Fruit fly (Drosophila melanogaster) whole organism, wandering third instar larva: ENCODE data around the gene AGO2.

Experiments
- Abd-B ChIP-seq: fragments of >200 bp; optimal IDR thresholded peaks from 2 replicates; lab custom pipeline; 2017; ENCODE audit warnings: missing biosample characterization, missing genetic modification characterization
- CG32264 ChIP-seq: fragments of 200-800 bp; sonication (Bioruptor generic); optimal IDR thresholded peaks from 2 replicates; lab custom pipeline; 2016; ENCODE audit warnings: missing biosample characterization, missing genetic modification characterization
- CG9705 ChIP-seq: fragments of 200-800 bp; sonication (Bioruptor generic); optimal IDR thresholded peaks from 2 replicates; lab custom pipeline; 2018; ENCODE audit warnings: missing biosample characterization, mild to moderate bottlenecking, missing genetic modification characterization
- CrebA ChIP-seq: fragments of 200-800 bp; sonication (Bioruptor generic); optimal IDR thresholded peaks from 2 replicates; lab custom pipeline; 2016; ENCODE audit warnings: missing biosample characterization, mild to moderate bottlenecking, missing genetic modification characterization, borderline replicate concordance
- Dfd ChIP-seq: fragments of >200 bp; optimal IDR thresholded peaks from 2 replicates; lab custom pipeline; 2017; ENCODE audit warnings: missing biosample characterization, missing genetic modification characterization
- Dif ChIP-seq: fragments of 200-275, 200-300 bp; sonication (Bioruptor generic); optimal IDR thresholded peaks from 2 replicates; lab custom pipeline; 2018; ENCODE audit warnings: missing biosample characterization, missing genetic modification characterization; ENCODE audit not compliant: partially characterized antibody
- GATAd ChIP-seq: sonication (Bioruptor generic); optimal IDR thresholded peaks from 2 replicates; lab custom pipeline; 2016; ENCODE audit warnings: missing biosample characterization, missing genetic modification characterization
- HLH106 ChIP-seq: fragments of 200-800 bp; optimal IDR thresholded peaks from 3 replicates; lab custom pipeline; 2019; ENCODE audit warnings: missing biosample characterization, mild to moderate bottlenecking, missing genetic modification characterization, moderate library complexity
- Hnf4 ChIP-seq: fragments of 200-800 bp; sonication (Bioruptor generic); optimal IDR thresholded peaks from 2 replicates; lab custom pipeline; 2016; ENCODE audit warnings: missing biosample characterization, mild to moderate bottlenecking, missing genetic modification characterization
- Hr78 ChIP-seq: fragments of >200 bp; optimal IDR thresholded peaks from 2 replicates; lab custom pipeline; 2017; ENCODE audit warnings: missing biosample characterization, missing genetic modification characterization
- Hr83 ChIP-seq: fragments of 200-300 bp; sonication (Bioruptor generic); optimal IDR thresholded peaks from 2 replicates; lab custom pipeline; 2016; ENCODE audit warnings: missing biosample characterization, mild to moderate bottlenecking, missing genetic modification characterization, moderate library complexity; ENCODE audit not compliant: poor library complexity, severe bottlenecking
- Jra ChIP-seq: sonication (Bioruptor generic); optimal IDR thresholded peaks from 2 replicates; lab custom pipeline; 2016; ENCODE audit warnings: missing biosample characterization, missing genetic modification characterization
- Mio ChIP-seq: sonication (Bioruptor generic); optimal IDR thresholded peaks from 2 replicates; lab custom pipeline; 2016; ENCODE audit warnings: missing biosample characterization, missing genetic modification characterization
- Myc ChIP-seq: fragments of >200 bp; optimal IDR thresholded peaks from 2 replicates; lab custom pipeline; 2017
- N ChIP-seq: fragments of >200 bp; optimal IDR thresholded peaks from 2 replicates; lab custom pipeline; 2018; ENCODE audit warnings: missing biosample characterization, missing external identifiers, missing genetic modification characterization
- OdsH ChIP-seq: fragments of 200-800 bp; sonication (Bioruptor generic); optimal IDR thresholded peaks from 2 replicates; lab custom pipeline; 2016; ENCODE audit warnings: missing biosample characterization, mild to moderate bottlenecking, missing genetic modification characterization
- Rel ChIP-seq, 2 experiments: fragments of 200-800 bp; sonication (Bioruptor generic) in 1 of 2; optimal IDR thresholded peaks; 2 replicates in 1 of 2; 3 replicates in 1 of 2; lab custom pipeline; 2016 to 2019; ENCODE audit warnings: mild to moderate bottlenecking in 2 of 2, missing biosample characterization in 2 of 2, missing genetic modification characterization in 2 of 2, moderate library complexity in 1 of 2
- Sp1 ChIP-seq: fragments of 200-800 bp; sonication (Bioruptor generic); optimal IDR thresholded peaks from 3 replicates; lab custom pipeline; 2019; ENCODE audit warnings: missing biosample characterization, mild to moderate bottlenecking, missing genetic modification characterization, moderate library complexity
- Vsx2 ChIP-seq: fragments of 200-300, 225-300 bp; sonication (Bioruptor generic); optimal IDR thresholded peaks from 2 replicates; lab custom pipeline; 2018; ENCODE audit warnings: missing biosample characterization, missing genetic modification characterization; ENCODE audit not compliant: partially characterized antibody
- br ChIP-seq: fragments of 200-800 bp; sonication (Bioruptor generic); optimal IDR thresholded peaks from 2 replicates; lab custom pipeline; 2016; ENCODE audit warnings: missing biosample characterization, missing genetic modification characterization
- brk ChIP-seq: fragments of 200-800 bp; sonication (Bioruptor generic); optimal IDR thresholded peaks from 2 replicates; lab custom pipeline; 2016; ENCODE audit warnings: missing biosample characterization, mild to moderate bottlenecking, missing genetic modification characterization
- dl ChIP-seq, 2 experiments: fragments of 175-275, 200-275 bp in 1 of 2; fragments of 200-275 bp in 1 of 2; sonication (Bioruptor generic); optimal IDR thresholded peaks; lab custom pipeline; 2018; ENCODE audit warnings: mild to moderate bottlenecking in 2 of 2, missing biosample characterization in 2 of 2, missing genetic modification characterization in 2 of 2, moderate library complexity in 2 of 2; ENCODE audit not compliant: partially characterized antibody in 2 of 2, insufficient read depth in 1 of 2
- dmrt93B ChIP-seq: fragments of 200-800 bp; sonication (Bioruptor generic); optimal IDR thresholded peaks from 2 replicates; lab custom pipeline; 2018; ENCODE audit warnings: missing biosample characterization, mild to moderate bottlenecking, missing genetic modification characterization
- dsf ChIP-seq: sonication (Bioruptor generic); optimal IDR thresholded peaks from 2 replicates; lab custom pipeline; 2016; ENCODE audit warnings: missing biosample characterization, missing genetic modification characterization, borderline replicate concordance
- ey ChIP-seq: fragments of 200-800 bp; sonication (Bioruptor generic); optimal IDR thresholded peaks from 2 replicates; lab custom pipeline; 2016; ENCODE audit warnings: missing biosample characterization, missing genetic modification characterization
- foxo ChIP-seq, 2 experiments: fragments of 200-800 bp; sonication (Bioruptor generic); optimal IDR thresholded peaks; 2 replicates in 1 of 2; 3 replicates in 1 of 2; lab custom pipeline; 2016 to 2017; ENCODE audit warnings: missing biosample characterization in 2 of 2, missing genetic modification characterization in 2 of 2
- fru ChIP-seq: fragments of 200-800 bp; sonication (Bioruptor generic); optimal IDR thresholded peaks from 3 replicates; lab custom pipeline; 2016; ENCODE audit warnings: missing biosample characterization, mild to moderate bottlenecking, missing genetic modification characterization
- h ChIP-seq: fragments of 200-800 bp; sonication (Bioruptor generic); optimal IDR thresholded peaks from 3 replicates; lab custom pipeline; 2016; ENCODE audit warnings: missing biosample characterization, mild to moderate bottlenecking, missing genetic modification characterization
- jim ChIP-seq: fragments of 175-275, 200-325 bp; sonication (Bioruptor generic); optimal IDR thresholded peaks from 2 replicates; lab custom pipeline; 2016; ENCODE audit warnings: missing biosample characterization, mild to moderate bottlenecking, missing genetic modification characterization
- lola ChIP-seq: fragments of >200 bp; optimal IDR thresholded peaks from 2 replicates; lab custom pipeline; 2017; ENCODE audit warnings: missing biosample characterization, missing genetic modification characterization
- pan ChIP-seq: fragments of >200 bp; optimal IDR thresholded peaks from 2 replicates; lab custom pipeline; 2017
- psq ChIP-seq: fragments of 200-800 bp; sonication (Bioruptor generic); optimal IDR thresholded peaks from 3 replicates; lab custom pipeline; 2017; ENCODE audit warnings: missing biosample characterization, mild to moderate bottlenecking, missing genetic modification characterization, moderate library complexity
- rgr ChIP-seq: fragments of 200-800 bp; sonication (Bioruptor generic); optimal IDR thresholded peaks from 3 replicates; lab custom pipeline; 2016; ENCODE audit warnings: missing biosample characterization, mild to moderate bottlenecking, missing genetic modification characterization
- sage ChIP-seq: fragments of 200-800 bp; sonication (Bioruptor generic); optimal IDR thresholded peaks from 2 replicates; lab custom pipeline; 2016; ENCODE audit warnings: missing biosample characterization, mild to moderate bottlenecking, missing genetic modification characterization
- sv ChIP-seq: fragments of 200-800 bp; sonication (Bioruptor generic); optimal IDR thresholded peaks from 3 replicates; lab custom pipeline; 2016; ENCODE audit warnings: missing biosample characterization, missing genetic modification characterization
- tai ChIP-seq: sonication (Bioruptor generic); optimal IDR thresholded peaks from 2 replicates; lab custom pipeline; 2016; ENCODE audit warnings: missing biosample characterization, missing genetic modification characterization
- usp ChIP-seq: fragments of >200 bp; optimal IDR thresholded peaks from 2 replicates; lab custom pipeline; 2017; ENCODE audit warnings: missing biosample characterization, missing genetic modification characterization
- woc ChIP-seq: sonication (Bioruptor generic); optimal IDR thresholded peaks from 2 replicates; lab custom pipeline; 2016; ENCODE audit warnings: missing biosample characterization, mild to moderate bottlenecking, missing genetic modification characterization

AGO2 gene

DNA sequence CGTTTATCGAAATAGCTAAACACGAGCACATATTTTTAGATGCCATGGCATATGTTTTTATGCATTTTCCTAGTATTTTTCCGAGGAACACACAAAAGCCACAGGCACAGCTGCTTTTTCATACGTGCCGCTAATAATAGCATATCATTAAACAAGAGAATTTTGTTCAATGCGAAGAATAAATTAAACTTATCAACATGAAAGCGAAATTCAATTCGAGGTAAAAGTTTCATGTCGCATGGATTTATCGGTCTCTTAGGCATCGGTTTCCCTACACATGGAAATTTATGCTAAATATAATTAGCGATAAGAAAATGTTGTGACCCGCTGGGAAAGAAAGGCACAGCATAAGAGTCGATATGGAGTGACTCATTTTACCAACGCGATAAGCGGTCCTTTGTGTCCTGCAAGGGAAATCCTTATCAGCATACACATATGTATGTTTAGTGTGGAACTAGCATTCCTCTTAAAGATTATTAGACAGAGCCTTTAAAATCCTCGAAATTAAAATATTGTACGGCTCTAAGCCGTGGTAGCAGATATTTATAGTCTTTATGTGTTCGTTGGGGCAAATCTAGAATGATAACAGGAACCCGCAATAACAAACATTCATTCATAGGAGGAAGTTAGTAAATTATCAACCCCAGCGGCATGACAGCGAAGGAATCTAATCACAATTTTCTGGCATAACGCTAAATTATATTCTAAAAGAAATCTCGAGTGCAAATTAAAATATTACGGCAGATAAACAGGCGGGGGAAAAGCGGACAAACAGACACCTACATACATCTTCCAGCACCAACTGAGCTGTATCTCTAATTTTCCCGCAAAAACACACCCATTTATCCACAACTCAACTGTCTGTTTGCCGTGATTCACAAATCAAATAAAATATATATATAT lies 22.2 kb upstream of the AGO2 start, which contains the start of gene CG43248:
Gene CG43248 (minus strand): TSS at position 51 of the 903 bp plus-strand sequence.
- TF ChIP-seq usp (GFP tag; lab: Kevin White, UChicago) (no peak), Myc (lab: Kevin White, UChicago) (no peak), woc (GFP tag; lab: Kevin White, UChicago) (no peak), sage (GFP tag; lab: Kevin White, UChicago) (no peak), jim (no peak), N (GFP tag; lab: Kevin White, UChicago) (no peak), rgr (no peak), CG9705 (GFP tag; lab: Kevin White, UChicago) (no peak)

DNA sequence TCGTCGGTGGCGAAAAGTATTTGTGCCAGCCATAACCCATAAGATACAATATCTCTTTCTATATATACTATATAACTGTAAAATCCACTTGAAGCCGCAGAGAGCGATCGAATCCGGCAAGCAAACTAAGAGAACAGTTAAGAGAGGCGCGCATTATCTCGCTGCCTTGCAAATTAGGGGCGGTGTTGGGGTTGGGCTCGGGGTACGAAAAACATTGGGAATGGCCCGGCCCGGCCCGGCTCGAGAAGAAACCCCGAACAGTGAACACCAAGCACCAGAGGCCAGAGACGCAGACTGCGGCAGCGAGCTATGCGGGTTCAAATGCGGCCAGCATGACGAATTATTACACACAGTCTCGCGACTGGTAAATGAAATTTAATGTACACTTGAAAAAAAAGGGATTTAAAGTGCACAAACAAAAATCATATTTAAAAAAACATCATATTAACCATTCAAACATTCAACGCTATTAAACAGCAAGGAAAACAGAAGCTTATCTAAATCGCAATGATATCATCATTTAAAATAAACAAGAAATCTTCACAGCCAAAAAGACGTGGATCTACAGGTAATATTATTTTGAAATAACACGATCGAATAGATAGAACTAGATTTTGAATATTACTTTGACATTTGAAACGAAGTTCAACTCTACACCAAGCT lies 21.4 kb upstream of the AGO2 start:
- TF ChIP-seq Sp1 (GFP tag; lab: Kevin White, UChicago) (peak; percentile 26), dl (GFP tag; optimal IDR thresholded peaks at IDR 0.05; lab: Kevin White, UChicago; ENCODE audit: insufficient read depth in 1 of 2, partially characterized antibody in 2 of 2) (peak; percentile 58 to 72), rgr (peak; percentile 23), Abd-B (no peak), sv (GFP tag; lab: Kevin White, UChicago) (no peak), Mio (GFP tag; lab: Kevin White, UChicago) (no peak), sage (GFP tag; lab: Kevin White, UChicago) (peak; percentile 68), CG32264 (GFP tag; lab: Kevin White, UChicago) (peak; percentile 13), CG9705 (GFP tag; lab: Kevin White, UChicago) (no peak), Hr83 (peak; percentile 28), psq (GFP tag; lab: Kevin White, UChicago) (peak; percentile 21), foxo (GFP tag; optimal IDR thresholded peaks at IDR 0.05; lab: Kevin White, UChicago) (peak in 1 of 2 experiments; percentile 53), HLH106 (peak; percentile 71), Vsx2 (no peak), brk (GFP tag; lab: Kevin White, UChicago) (peak; percentile 5), br (GFP tag; lab: Kevin White, UChicago) (peak; percentile 21), h (GFP tag; lab: Kevin White, UChicago) (peak; percentile 55), dmrt93B (peak; percentile 67), woc (GFP tag; lab: Kevin White, UChicago) (peak; percentile 37), tai (peak; percentile 42), Jra (GFP tag; lab: Kevin White, UChicago) (peak; percentile 25), Dif (GFP tag; lab: Kevin White, UChicago) (peak; percentile 89), Rel (GFP tag; optimal IDR thresholded peaks at IDR 0.05; lab: Kevin White, UChicago) (peak; percentile 90), Rel (tag; optimal IDR thresholded peaks at IDR 0.05; lab: Kevin White, UChicago) (peak; percentile 97), ey (GFP tag; lab: Kevin White, UChicago) (peak; percentile 36), dsf (GFP tag; lab: Kevin White, UChicago) (no peak), fru (GFP tag; lab: Kevin White, UChicago) (peak; percentile 62), CrebA (peak; percentile 63)

DNA sequence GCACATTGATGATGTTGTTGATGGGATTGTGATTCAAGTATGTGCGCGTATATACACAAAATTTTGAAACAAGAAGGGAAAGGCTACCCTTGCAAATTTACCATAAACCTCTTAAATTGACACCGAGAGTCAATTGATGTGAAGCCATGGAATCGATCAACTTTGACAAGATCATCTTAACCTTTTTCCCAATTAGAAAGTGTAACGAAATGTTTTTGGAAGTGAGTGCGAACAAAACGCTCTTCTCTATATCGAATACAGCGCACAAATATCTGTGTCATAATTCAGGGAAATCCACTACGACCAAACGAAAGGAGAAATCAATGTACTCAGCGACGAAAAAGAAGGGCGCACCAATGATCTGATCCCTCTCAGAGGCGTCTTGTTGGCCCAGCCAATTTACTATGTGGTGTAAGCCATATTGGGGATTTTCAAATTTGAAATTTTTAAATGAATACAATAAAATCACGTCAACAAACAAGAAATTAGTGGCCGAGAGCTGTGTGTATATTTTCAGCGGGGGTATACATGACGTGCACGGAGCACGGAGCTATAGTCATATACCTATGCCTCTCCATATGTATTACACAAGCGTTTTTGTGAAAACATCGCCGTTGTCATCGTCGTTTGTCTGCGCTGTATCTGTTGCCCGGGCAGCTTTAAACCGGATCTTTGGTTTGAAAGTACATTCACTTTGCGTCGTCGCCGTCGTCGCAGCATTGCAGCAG lies 20.3 kb upstream of the AGO2 start:
- peak; percentile 93 for TF ChIP-seq h (GFP tag; lab: Kevin White, UChicago)
- no peak for TF ChIP-seq dsf (GFP tag; lab: Kevin White, UChicago)
- TF ChIP-seq ey (GFP tag; lab: Kevin White, UChicago): peak; percentile 93
- peak; percentile 80 for TF ChIP-seq tai
- TF ChIP-seq rgr: peak; percentile 89
- no peak for TF ChIP-seq Dfd (GFP tag; lab: Kevin White, UChicago)
- peak; percentile 60 for TF ChIP-seq CrebA
- TF ChIP-seq OdsH (GFP tag; lab: Kevin White, UChicago): peak; percentile 92
- TF ChIP-seq Abd-B: no peak
- TF ChIP-seq foxo (GFP tag; optimal IDR thresholded peaks at IDR 0.05; lab: Kevin White, UChicago): peak; percentile 59 to 92
- peak; percentile 23 for TF ChIP-seq Mio (GFP tag; lab: Kevin White, UChicago)
- peak; percentile 62 for TF ChIP-seq Jra (GFP tag; lab: Kevin White, UChicago)
- no peak for TF ChIP-seq sv (GFP tag; lab: Kevin White, UChicago)
- TF ChIP-seq dmrt93B: peak; percentile 84
- TF ChIP-seq br (GFP tag; lab: Kevin White, UChicago): peak; percentile 92
- TF ChIP-seq pan: no peak
- TF ChIP-seq brk (GFP tag; lab: Kevin White, UChicago): peak; percentile 8
- TF ChIP-seq Sp1 (GFP tag; lab: Kevin White, UChicago): peak; percentile 86
- no peak for TF ChIP-seq lola (GFP tag; lab: Kevin White, UChicago)
- TF ChIP-seq sage (GFP tag; lab: Kevin White, UChicago): peak; percentile 76
- peak; percentile 93 for TF ChIP-seq woc (GFP tag; lab: Kevin White, UChicago)
- no peak for TF ChIP-seq Hr78 (GFP tag; lab: Kevin White, UChicago)
- no peak for TF ChIP-seq Hr83
- TF ChIP-seq Hnf4: peak; percentile 63
- no peak for TF ChIP-seq GATAd (GFP tag; lab: Kevin White, UChicago)
- no peak for TF ChIP-seq Myc (lab: Kevin White, UChicago)
- TF ChIP-seq CG32264 (GFP tag; lab: Kevin White, UChicago): peak; percentile 55
- peak; percentile 1 for TF ChIP-seq Dif (GFP tag; lab: Kevin White, UChicago)
